Worm (Caenorhabditis elegans) whole organism, L1 larva: ENCODE results near the gene B0280.2.

Experiments
- C04F5.9 ChIP-seq: sonication (generic microtip); optimal IDR thresholded peaks from 2 replicates; lab custom pipeline; 2016; ENCODE audit warnings: missing genetic modification characterization, missing compliant biosample characterization
- C16A3.4 ChIP-seq: fragments of 150-350 bp; optimal IDR thresholded peaks from 2 replicates; lab custom pipeline; 2014; ENCODE audit warnings: missing biosample characterization, missing genetic modification characterization
- F16B12.6 ChIP-seq: fragments of 150-350 bp; optimal IDR thresholded peaks from 2 replicates; lab custom pipeline; 2014; ENCODE audit warnings: missing biosample characterization, missing genetic modification characterization
- aha-1 ChIP-seq: fragments of 150-350 bp; optimal IDR thresholded peaks from 2 replicates; lab custom pipeline; 2014; ENCODE audit warnings: missing biosample characterization, missing genetic modification characterization
- aly-2 ChIP-seq: fragments of 150-350 bp; optimal IDR thresholded peaks from 2 replicates; lab custom pipeline; 2014; ENCODE audit warnings: missing biosample characterization, missing genetic modification characterization
- ama-1 ChIP-seq: fragments of 150-350 bp; optimal IDR thresholded peaks from 2 replicates; lab custom pipeline; 2014
- blmp-1 ChIP-seq: fragments of 150-350 bp; optimal IDR thresholded peaks from 2 replicates; lab custom pipeline; 2014; ENCODE audit warnings: missing biosample characterization, missing genetic modification characterization
- ceh-63 ChIP-seq: fragments of 200-800 bp; sonication (Bioruptor generic); optimal IDR thresholded peaks from 2 replicates; lab custom pipeline; 2018; ENCODE audit warnings: mild to moderate bottlenecking, missing genetic modification characterization, missing compliant biosample characterization
- ceh-90 ChIP-seq: sonication (generic microtip); optimal IDR thresholded peaks from 2 replicates; lab custom pipeline; 2016; ENCODE audit warnings: missing genetic modification characterization, missing compliant biosample characterization
- ces-1 ChIP-seq: fragments of 150-350 bp; optimal IDR thresholded peaks from 2 replicates; lab custom pipeline; 2014; ENCODE audit warnings: missing biosample characterization, missing genetic modification reagents, missing genetic modification characterization
- dpl-1 ChIP-seq, 3 experiments: fragments of 150-350 bp in 2 of 3; sonication (generic microtip) in 1 of 3; optimal IDR thresholded peaks; 2 replicates each; lab custom pipeline; 2014 to 2017; ENCODE audit warnings: missing biosample characterization in 3 of 3, missing genetic modification characterization in 3 of 3, missing genetic modification reagents in 3 of 3
- efl-3 ChIP-seq: fragments of 200-800 bp; sonication (Bioruptor generic); optimal IDR thresholded peaks from 2 replicates; lab custom pipeline; 2018; ENCODE audit warnings: mild to moderate bottlenecking, missing genetic modification characterization, missing compliant biosample characterization
- egl-13 ChIP-seq: sonication (generic microtip); optimal IDR thresholded peaks from 2 replicates; lab custom pipeline; 2016; ENCODE audit warnings: missing genotype, missing genetic modification reagents, missing genetic modification characterization, missing compliant biosample characterization
- egl-27 ChIP-seq, 2 experiments: fragments of 150-350 bp in 1 of 2; sonication (generic microtip); optimal IDR thresholded peaks; 3 replicates each; lab custom pipeline; 2017 to 2018; ENCODE audit warnings: missing biosample characterization in 2 of 2, missing genetic modification characterization in 2 of 2, missing genetic modification reagents in 2 of 2
- elt-3 ChIP-seq, 6 experiments: fragments of 150-350 bp in 1 of 6; sonication (generic microtip); optimal IDR thresholded peaks; 2 replicates each; lab custom pipeline; 2017 to 2018; ENCODE audit warnings: missing biosample characterization in 6 of 6, missing genetic modification characterization in 6 of 6, inconsistent platforms in 1 of 6
- ets-5 ChIP-seq: fragments of 200-800 bp; sonication (Bioruptor generic); IDR thresholded peaks from 2 replicates; pipeline ENCODE4 v1.3.6; 2022; ENCODE audit warnings: missing genetic modification characterization, missing compliant biosample characterization
- fkh-10 ChIP-seq: sonication (generic microtip); optimal IDR thresholded peaks from 2 replicates; lab custom pipeline; 2017; ENCODE audit warnings: missing biosample characterization, missing genetic modification reagents, missing genetic modification characterization
- fkh-4 ChIP-seq: sonication (generic microtip); optimal IDR thresholded peaks from 2 replicates; lab custom pipeline; 2016; ENCODE audit warnings: missing compliant biosample characterization, missing genetic modification characterization, borderline replicate concordance
- hpl-2 ChIP-seq: fragments of 150-350 bp; optimal IDR thresholded peaks from 2 replicates; lab custom pipeline; 2014; ENCODE audit warnings: missing biosample characterization, missing genetic modification reagents, missing genetic modification characterization
- isw-1 ChIP-seq: fragments of 200-800 bp; sonication (Bioruptor generic); IDR thresholded peaks from 2 replicates; pipeline ENCODE4 v1.3.6; 2022; ENCODE audit warnings: missing genetic modification characterization, missing compliant biosample characterization
- lin-14 ChIP-seq: fragments of 200-800 bp; sonication (Bioruptor generic); optimal IDR thresholded peaks from 2 replicates; lab custom pipeline; 2018; ENCODE audit warnings: mild to moderate bottlenecking, missing genetic modification characterization, moderate library complexity, missing compliant biosample characterization
- lin-15B ChIP-seq: fragments of 150-350 bp; sonication (generic microtip); optimal IDR thresholded peaks from 3 replicates; lab custom pipeline; 2014; ENCODE audit warnings: missing biosample characterization, missing genetic modification characterization
- lin-35 ChIP-seq, 2 experiments: fragments of 150-350 bp; optimal IDR thresholded peaks; 2 replicates each; lab custom pipeline; 2014; ENCODE audit warnings: missing biosample characterization in 2 of 2, missing genetic modification characterization in 2 of 2, missing genetic modification reagents in 2 of 2
- lin-39 ChIP-seq: fragments of 150-350 bp; optimal IDR thresholded peaks from 2 replicates; lab custom pipeline; 2014; ENCODE audit warnings: missing biosample characterization, missing genetic modification reagents, missing genetic modification characterization
- lsy-2 ChIP-seq, 2 experiments: fragments of 150-350 bp; optimal IDR thresholded peaks; 2 replicates each; lab custom pipeline; 2014; ENCODE audit warnings: missing biosample characterization in 2 of 2, missing genetic modification characterization in 2 of 2
- mab-9 ChIP-seq: fragments of 200-800 bp; sonication (Bioruptor generic); IDR thresholded peaks from 2 replicates; pipeline ENCODE4 v1.3.6; 2022; ENCODE audit warnings: missing genetic modification reagents, missing genetic modification characterization, missing compliant biosample characterization
- mep-1 ChIP-seq: fragments of 150-350 bp; optimal IDR thresholded peaks from 2 replicates; lab custom pipeline; 2014; ENCODE audit warnings: missing biosample characterization, missing genetic modification characterization
- nhr-19 ChIP-seq: fragments of 200-800 bp; sonication (Bioruptor generic); conservative IDR thresholded peaks from 2 replicates; pipeline ENCODE4 v1.3.6; 2022; ENCODE audit warnings: missing genetic modification characterization, missing compliant biosample characterization
- nhr-237 ChIP-seq: fragments of 150-350 bp; optimal IDR thresholded peaks from 2 replicates; lab custom pipeline; 2014; ENCODE audit warnings: missing biosample characterization, missing genetic modification characterization
- nhr-28 ChIP-seq: fragments of 150-350 bp; optimal IDR thresholded peaks from 2 replicates; lab custom pipeline; 2014; ENCODE audit warnings: missing biosample characterization, missing genetic modification characterization
- nhr-47 ChIP-seq: sonication (generic microtip); optimal IDR thresholded peaks from 2 replicates; lab custom pipeline; 2016; ENCODE audit warnings: mild to moderate bottlenecking, missing genetic modification characterization, moderate library complexity, missing compliant biosample characterization
- nhr-71 ChIP-seq: sonication (generic microtip); optimal IDR thresholded peaks from 2 replicates; lab custom pipeline; 2016; ENCODE audit warnings: mild to moderate bottlenecking, missing genetic modification characterization, moderate library complexity, missing compliant biosample characterization
- nhr-77 ChIP-seq: fragments of 150-350 bp; optimal IDR thresholded peaks from 2 replicates; lab custom pipeline; 2014; ENCODE audit warnings: missing biosample characterization, missing genetic modification characterization
- nhr-84 ChIP-seq: sonication (generic microtip); optimal IDR thresholded peaks from 2 replicates; lab custom pipeline; 2017; ENCODE audit warnings: missing biosample characterization, missing genetic modification characterization
- nhr-85 ChIP-seq: sonication (generic microtip); peaks from one replicate; lab custom pipeline; 2016; ENCODE audit warnings: missing genetic modification characterization, inconsistent platforms, missing compliant biosample characterization
- nhr-90 ChIP-seq: sonication (generic microtip); optimal IDR thresholded peaks from 2 replicates; lab custom pipeline; 2016; ENCODE audit warnings: mild to moderate bottlenecking, missing genetic modification characterization, missing compliant biosample characterization; ENCODE audit not compliant: poor library complexity
- pag-3 ChIP-seq: sonication (generic microtip); optimal IDR thresholded peaks from 2 replicates; lab custom pipeline; 2017; ENCODE audit warnings: missing genetic modification characterization, mild to moderate bottlenecking, missing compliant biosample characterization, antibody characterized with exemption, borderline replicate concordance; ENCODE audit not compliant: insufficient read depth
- pqm-1 ChIP-seq: sonication (generic microtip); optimal IDR thresholded peaks from 3 replicates; lab custom pipeline; 2017; ENCODE audit warnings: missing biosample characterization, missing genetic modification characterization
- rnt-1 ChIP-seq: sonication (generic microtip); optimal IDR thresholded peaks from 2 replicates; lab custom pipeline; 2016; ENCODE audit warnings: mild to moderate bottlenecking, missing genetic modification characterization, moderate library complexity, missing compliant biosample characterization
- snpc-4 ChIP-seq: fragments of 150-350 bp; optimal IDR thresholded peaks from 2 replicates; lab custom pipeline; 2014; ENCODE audit warnings: missing biosample characterization, missing genetic modification characterization
- snu-23 ChIP-seq: sonication (generic microtip); optimal IDR thresholded peaks from 2 replicates; lab custom pipeline; 2016; ENCODE audit warnings: missing genetic modification characterization, missing compliant biosample characterization
- sox-4 ChIP-seq: sonication (generic microtip); optimal IDR thresholded peaks from 2 replicates; lab custom pipeline; 2016; ENCODE audit warnings: missing genetic modification characterization, missing compliant biosample characterization
- sptf-1 ChIP-seq: fragments of 150-350 bp; optimal IDR thresholded peaks from 2 replicates; lab custom pipeline; 2014; ENCODE audit warnings: missing biosample characterization, missing genetic modification characterization
- sup-37 ChIP-seq: fragments of 200-800 bp; sonication (Bioruptor generic); optimal IDR thresholded peaks from 2 replicates; lab custom pipeline; 2018; ENCODE audit warnings: mild to moderate bottlenecking, missing genetic modification characterization, missing compliant biosample characterization
- unc-130 ChIP-seq: fragments of 150-350 bp; optimal IDR thresholded peaks from 2 replicates; lab custom pipeline; 2017; ENCODE audit warnings: missing biosample characterization, missing genetic modification characterization, inconsistent platforms
- unc-62 ChIP-seq: fragments of 150-350 bp; optimal IDR thresholded peaks from 2 replicates; lab custom pipeline; 2014; ENCODE audit warnings: missing biosample characterization, missing genetic modification reagents, missing genetic modification characterization
- unc-98 ChIP-seq: fragments of 200-800 bp; sonication (Bioruptor generic); IDR thresholded peaks from 2 replicates; pipeline ENCODE4 v1.3.6; 2022; ENCODE audit warnings: missing genetic modification characterization, missing compliant biosample characterization
- xbp-1 ChIP-seq: sonication (generic microtip); optimal IDR thresholded peaks from 2 replicates; lab custom pipeline; 2016; ENCODE audit warnings: missing genetic modification characterization, missing compliant biosample characterization
- ztf-11 ChIP-seq, 2 experiments: sonication (generic microtip); optimal IDR thresholded peaks; 2 replicates each; lab custom pipeline; 2016 to 2017; ENCODE audit warnings: missing genetic modification characterization in 2 of 2, missing biosample characterization in 1 of 2, missing compliant biosample characterization in 1 of 2

The B0280.2 gene

DNA sequence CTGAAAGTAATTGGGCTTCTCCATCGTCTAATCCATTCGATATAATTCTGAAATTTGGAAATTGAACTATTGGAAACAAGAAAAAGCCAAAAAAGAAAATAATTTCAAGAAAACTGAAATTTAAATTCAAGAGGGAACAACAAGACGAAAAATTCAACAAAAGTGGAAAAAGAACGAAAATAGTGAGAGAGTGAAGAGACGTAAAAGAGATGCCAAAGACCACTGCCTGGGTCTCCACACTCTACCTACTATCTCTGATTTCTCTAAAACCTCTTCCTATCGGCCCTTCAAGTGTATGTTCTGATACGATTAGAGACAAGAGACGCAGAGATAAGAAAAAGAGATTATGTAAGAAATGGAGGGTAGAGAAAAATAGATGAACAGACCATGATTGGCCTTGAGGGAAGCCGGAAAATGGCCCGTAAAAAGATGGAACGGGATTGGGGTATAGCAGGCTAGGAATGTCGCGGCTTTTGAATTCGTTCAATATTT is 29.3 kb downstream of the B0280.2 start, which contains the start of gene ogt-1 (continued):
- no peak for TF ChIP-seq aha-1 (tag; lab: Kevin White, UChicago)
- TF ChIP-seq ztf-11 (tag; optimal IDR thresholded peaks at IDR 0.05; lab: Kevin White, UChicago) = no peak
- no peak for TF ChIP-seq sptf-1 (tag; lab: Kevin White, UChicago)

DNA sequence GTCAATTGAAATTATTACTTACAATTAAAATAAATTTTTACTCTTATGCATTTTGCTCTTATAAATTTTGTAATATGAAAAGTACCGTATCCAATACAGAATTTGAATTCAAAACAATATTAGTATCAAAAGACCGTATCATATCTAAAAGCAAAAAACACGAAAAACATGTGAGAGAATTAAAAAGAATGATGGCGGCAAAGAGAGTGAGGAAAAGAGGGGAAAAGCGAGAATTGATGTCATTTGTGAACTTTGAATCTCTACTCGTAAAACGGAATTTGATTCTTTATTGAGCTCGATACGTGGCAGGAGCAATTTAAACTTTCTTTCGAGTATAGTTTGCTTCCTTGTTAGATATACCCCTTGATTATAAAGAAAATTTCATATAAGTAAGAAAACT is 30.1 kb downstream of the B0280.2 start:
- TF ChIP-seq blmp-1 (tag; lab: Kevin White, UChicago) = peak; percentile 3
- TF ChIP-seq snu-23 (GFP tag; lab: Kevin White, UChicago) = peak; percentile 35
- TF ChIP-seq pag-3 (tag; lab: Kevin White, UChicago) = no peak
- TF ChIP-seq dpl-1 (GFP tag; optimal IDR thresholded peaks at IDR 0.05; lab: Kevin White, UChicago) = peak in 1 of 3 experiments; percentile 8
- peak; percentile 31 for TF ChIP-seq nhr-71 (tag; lab: Kevin White, UChicago)
- peak; percentile 49 for TF ChIP-seq lin-14 (GFP tag; lab: Kevin White, UChicago)

ce11 chrIII:7155631-7156030 is 31.2 kb downstream of the B0280.2 start:
- TF ChIP-seq mab-9 (GFP tag; lab: Robert Waterston, UW) = peak; percentile 82
- TF ChIP-seq fkh-10 (GFP tag; lab: Kevin White, UChicago) = peak; percentile 91
- TF ChIP-seq aly-2 (tag; lab: Kevin White, UChicago) = peak; percentile 69
- peak; percentile 41 for TF ChIP-seq sup-37 (GFP tag; lab: Kevin White, UChicago)
- TF ChIP-seq isw-1 (GFP tag; lab: Robert Waterston, UW) = peak; percentile 93
- TF ChIP-seq mep-1 (tag; lab: Kevin White, UChicago) = peak; percentile 94
- TF ChIP-seq unc-130 (tag; lab: Kevin White, UChicago) = peak; percentile 57
- TF ChIP-seq elt-3 (tag; optimal IDR thresholded peaks at IDR 0.05; lab: Kevin White, UChicago) = peak in 3 of 6 experiments; percentile 16 to 85 (median 49)
- TF ChIP-seq unc-62 (GFP tag; lab: Kevin White, UChicago) = no peak
- TF ChIP-seq nhr-47 (tag; lab: Kevin White, UChicago) = peak; percentile 95
- TF ChIP-seq nhr-85 (tag; lab: Kevin White, UChicago) = peak; percentile 97
- no peak for TF ChIP-seq efl-3 (GFP tag; lab: Kevin White, UChicago)
- peak; percentile 62 for TF ChIP-seq sox-4
- no peak for TF ChIP-seq ceh-90
- TF ChIP-seq ces-1 (GFP tag; lab: Kevin White, UChicago) = no peak
- peak; percentile 88 for TF ChIP-seq xbp-1 (tag; lab: Kevin White, UChicago)
- peak; percentile 72 for TF ChIP-seq lin-39
- TF ChIP-seq snpc-4 = peak; percentile 68
- peak; percentile 78 to 83 for TF ChIP-seq lin-35 (GFP tag; optimal IDR thresholded peaks at IDR 0.05; lab: Kevin White, UChicago)
- TF ChIP-seq hpl-2 = peak; percentile 75
- no peak for TF ChIP-seq nhr-28 (tag; lab: Kevin White, UChicago)
- TF ChIP-seq F16B12.6 (tag; lab: Kevin White, UChicago) = no peak
- peak; percentile 13 for TF ChIP-seq fkh-4
- peak; percentile 66 for TF ChIP-seq lin-15B (tag; lab: Kevin White, UChicago)
- TF ChIP-seq pqm-1 (tag; lab: Kevin White, UChicago) = peak; percentile 51
- peak; percentile 43 for TF ChIP-seq C04F5.9 (tag; lab: Kevin White, UChicago)
- TF ChIP-seq nhr-77 (tag; lab: Kevin White, UChicago) = peak; percentile 86
- TF ChIP-seq unc-98 = peak; percentile 71
- peak; percentile 100 for TF ChIP-seq egl-27 (tag; optimal IDR thresholded peaks at IDR 0.05; lab: Kevin White, UChicago)
- TF ChIP-seq nhr-90 (tag; lab: Kevin White, UChicago) = peak; percentile 86
- peak; percentile 82 for TF ChIP-seq egl-13 (tag; lab: Kevin White, UChicago)
- peak; percentile 87 for TF ChIP-seq C16A3.4 (tag; lab: Kevin White, UChicago)
- TF ChIP-seq nhr-84 (tag; lab: Kevin White, UChicago) = no peak
- no peak for TF ChIP-seq ets-5 (GFP tag; lab: Robert Waterston, UW)
- no peak for TF ChIP-seq ceh-63 (GFP tag; lab: Kevin White, UChicago)
- peak; percentile 93 for TF ChIP-seq nhr-19 (GFP tag; lab: Robert Waterston, UW)
- peak; percentile 34 for TF ChIP-seq aha-1 (tag; lab: Kevin White, UChicago)
- TF ChIP-seq ama-1 = peak; percentile 83
- no peak for TF ChIP-seq pag-3 (tag; lab: Kevin White, UChicago)
- peak; percentile 52 for TF ChIP-seq nhr-237 (tag; lab: Kevin White, UChicago)
- TF ChIP-seq rnt-1 (tag; lab: Kevin White, UChicago) = peak; percentile 90
- TF ChIP-seq lsy-2 (tag; optimal IDR thresholded peaks at IDR 0.05; lab: Kevin White, UChicago) = peak; percentile 92 to 94
